Worm (Caenorhabditis elegans) whole organism, L4/young adult: ENCODE measurements around the gene die-1.

Experiments used
- W03F9.2 ChIP-seq: fragments of 150-350 bp; optimal IDR thresholded peaks from 2 replicates; lab custom pipeline; 2014; ENCODE audit warnings: missing biosample characterization, missing genetic modification characterization
- dao-5 ChIP-seq: sonication (generic microtip); optimal IDR thresholded peaks from 2 replicates; lab custom pipeline; 2016; ENCODE audit warnings: missing genotype, missing genetic modification characterization, moderate library complexity, missing compliant biosample characterization

- TF ChIP-seq dao-5: no peak
- no peak for TF ChIP-seq W03F9.2 (tag; lab: Kevin White, UChicago)
Measured at ce11 chrII:10056545-10057038, 11.1 kb downstream of the die-1 start, which contains the start of gene C18D1.2.
